Fruit fly (Drosophila melanogaster) whole organism, embryonic: ENCODE data around the gene CG13297.
A peak's percentile ranks its signal among the peaks of the same experiment; 100 is the strongest.

ENCODE experiments used
- Adf1 ChIP-seq: fragments of 200-800 bp; sonication (Bioruptor generic); IDR thresholded peaks from 2 replicates; pipeline ENCODE4 v1.3.6; 2022; ENCODE audit warnings: missing biosample characterization, missing genetic modification characterization
- CG10462 ChIP-seq: fragments of 200-800 bp; sonication (Bioruptor generic); optimal IDR thresholded peaks from 2 replicates; lab custom pipeline; 2016; ENCODE audit warnings: missing biosample characterization, missing genetic modification characterization
- CG11560 ChIP-seq: fragments of 200-800 bp; sonication (Bioruptor generic); IDR thresholded peaks from 3 replicates; pipeline ENCODE4 v1.3.6; 2022; ENCODE audit warnings: missing biosample characterization, missing genetic modification characterization
- CG11695 ChIP-seq: fragments of 200-800 bp; sonication (Bioruptor generic); IDR thresholded peaks from 3 replicates; pipeline ENCODE4 v1.3.6; 2022; ENCODE audit warnings: missing biosample characterization, missing genetic modification characterization
- CG13296 ChIP-seq: fragments of 200-800 bp; sonication (Bioruptor generic); optimal IDR thresholded peaks from 3 replicates; lab custom pipeline; 2018; ENCODE audit warnings: missing biosample characterization, mild to moderate bottlenecking, missing genetic modification characterization
- CG15269 ChIP-seq: fragments of 200-800 bp; sonication (Bioruptor generic); optimal IDR thresholded peaks from 2 replicates; lab custom pipeline; 2018; ENCODE audit warnings: missing biosample characterization, mild to moderate bottlenecking, missing genetic modification characterization, moderate library complexity
- CG18476 ChIP-seq: fragments of 200-800 bp; sonication (Bioruptor generic); optimal IDR thresholded peaks from 2 replicates; lab custom pipeline; 2016; ENCODE audit warnings: missing biosample characterization, mild to moderate bottlenecking, missing genetic modification characterization
- CG18619 ChIP-seq: fragments of 200-800 bp; sonication (Bioruptor generic); optimal IDR thresholded peaks from 3 replicates; lab custom pipeline; 2017; ENCODE audit warnings: missing biosample characterization, mild to moderate bottlenecking, missing genetic modification characterization
- CG2202 ChIP-seq: fragments of 200-800 bp; sonication (Bioruptor generic); optimal IDR thresholded peaks from 2 replicates; lab custom pipeline; 2018; ENCODE audit warnings: missing biosample characterization, mild to moderate bottlenecking, missing genetic modification characterization
- CG2875 ChIP-seq: fragments of 200-800 bp; sonication (Bioruptor generic); optimal IDR thresholded peaks from 2 replicates; lab custom pipeline; 2017; ENCODE audit warnings: missing biosample characterization, mild to moderate bottlenecking, missing genetic modification characterization, missing genetic modification reagents
- CG3065 ChIP-seq: fragments of 200-800 bp; sonication (Bioruptor generic); optimal IDR thresholded peaks from 2 replicates; lab custom pipeline; 2016; ENCODE audit warnings: missing biosample characterization, missing genetic modification characterization
- CG34422 ChIP-seq: fragments of 200-800 bp; sonication (Bioruptor generic); IDR thresholded peaks from 3 replicates; pipeline ENCODE4 v1.3.6; 2022; ENCODE audit warnings: missing biosample characterization, missing genetic modification characterization
- CG7556 ChIP-seq: fragments of 200-800 bp; sonication (Bioruptor generic); optimal IDR thresholded peaks from 2 replicates; lab custom pipeline; 2017; ENCODE audit warnings: missing biosample characterization, mild to moderate bottlenecking, missing genetic modification characterization
- CG9817 ChIP-seq: fragments of 200-800 bp; sonication (Bioruptor generic); optimal IDR thresholded peaks from 2 replicates; lab custom pipeline; 2018; ENCODE audit warnings: missing biosample characterization, mild to moderate bottlenecking, missing genetic modification characterization, moderate library complexity
- Doc3 ChIP-seq: fragments of 200-800 bp; sonication (Bioruptor generic); IDR thresholded peaks from 3 replicates; pipeline ENCODE4 v1.3.6; 2022; ENCODE audit warnings: missing biosample characterization, missing genetic modification characterization; ENCODE audit not compliant: partially characterized antibody
- E2f2 ChIP-seq: fragments of 200-800 bp; sonication (Bioruptor generic); IDR thresholded peaks from 2 replicates; pipeline ENCODE4 v1.3.6; 2022; ENCODE audit warnings: missing biosample characterization, missing genetic modification characterization
- Ets65A ChIP-seq: fragments of 200-800 bp; sonication (Bioruptor generic); peaks from one replicate; lab custom pipeline; 2016; ENCODE audit warnings: missing biosample characterization, missing genetic modification characterization
- HLH3B ChIP-seq: fragments of 200-800 bp; sonication (Bioruptor generic); IDR thresholded peaks from 2 replicates; pipeline ENCODE4 v1.3.6; 2022; ENCODE audit warnings: missing biosample characterization, missing genetic modification characterization
- HLHmδ ChIP-seq: fragments of 200-800 bp; sonication (Bioruptor generic); optimal IDR thresholded peaks from 2 replicates; lab custom pipeline; 2018; ENCODE audit warnings: missing biosample characterization, mild to moderate bottlenecking, missing genetic modification characterization, moderate library complexity
- Hey ChIP-seq: fragments of 200-800 bp; sonication (Bioruptor generic); optimal IDR thresholded peaks from 3 replicates; lab custom pipeline; 2018; ENCODE audit warnings: missing biosample characterization, mild to moderate bottlenecking, missing genetic modification characterization
- Hr3 ChIP-seq: fragments of 200-800 bp; sonication (Bioruptor generic); optimal IDR thresholded peaks from 3 replicates; lab custom pipeline; 2016; ENCODE audit warnings: missing biosample characterization, missing genetic modification characterization
- Hr39 ChIP-seq: fragments of >200 bp; optimal IDR thresholded peaks from 2 replicates; lab custom pipeline; 2017
- NC2α ChIP-seq: fragments of 200-800 bp; sonication (Bioruptor generic); optimal IDR thresholded peaks from 2 replicates; lab custom pipeline; 2016; ENCODE audit warnings: missing biosample characterization, missing genetic modification characterization
- NFAT ChIP-seq: fragments of 200-800 bp; sonication (Bioruptor generic); IDR thresholded peaks from 2 replicates; pipeline ENCODE4 v1.3.6; 2022; ENCODE audit warnings: missing biosample characterization, missing genetic modification characterization
- NfI ChIP-seq: fragments of 200-800 bp; sonication (Bioruptor generic); optimal IDR thresholded peaks from 3 replicates; lab custom pipeline; 2018; ENCODE audit warnings: missing biosample characterization, mild to moderate bottlenecking, missing genetic modification characterization, moderate library complexity
- Poxn ChIP-seq: fragments of 200-800 bp; sonication (Bioruptor generic); IDR thresholded peaks from 2 replicates; pipeline ENCODE4 v1.3.6; 2022; ENCODE audit warnings: missing biosample characterization, missing genetic modification characterization
- Scr ChIP-seq: fragments of 200-800 bp; sonication (Bioruptor generic); IDR thresholded peaks from 2 replicates; pipeline ENCODE4 v1.3.6; 2022; ENCODE audit warnings: missing biosample characterization, missing genetic modification characterization; ENCODE audit not compliant: partially characterized antibody
- Stat92E ChIP-seq, 3 experiments: fragments of >200 bp in 2 of 3; fragments of 200-800 bp in 1 of 3; sonication (Bioruptor generic) in 1 of 3; optimal IDR thresholded peaks; 2 replicates each; lab custom pipeline; 2017 to 2019; ENCODE audit warnings: missing biosample characterization in 3 of 3, missing genetic modification characterization in 3 of 3, mild to moderate bottlenecking in 1 of 3, moderate library complexity in 1 of 3
- amos ChIP-seq: fragments of 200-800 bp; sonication (Bioruptor generic); IDR thresholded peaks from 2 replicates; pipeline ENCODE4 v1.3.6; 2022; ENCODE audit warnings: missing biosample characterization, missing genetic modification characterization; ENCODE audit not compliant: partially characterized antibody
- bbx ChIP-seq: fragments of 200-800 bp; sonication (Bioruptor generic); IDR thresholded peaks from 2 replicates; pipeline ENCODE4 v1.3.6; 2022; ENCODE audit warnings: missing biosample characterization, missing genetic modification characterization; ENCODE audit not compliant: partially characterized antibody
- btn ChIP-seq: fragments of 200-800 bp; sonication (Bioruptor generic); optimal IDR thresholded peaks from 2 replicates; lab custom pipeline; 2016; ENCODE audit warnings: missing biosample characterization, missing genetic modification characterization
- ci ChIP-seq: fragments of 200-800 bp; sonication (Bioruptor generic); IDR thresholded peaks from 3 replicates; pipeline ENCODE4 v1.3.6; 2022; ENCODE audit warnings: missing biosample characterization, missing genetic modification characterization
- crol ChIP-seq: fragments of 200-800 bp; sonication (Bioruptor generic); IDR thresholded peaks from 2 replicates; pipeline ENCODE4 v1.3.6; 2022; ENCODE audit warnings: missing biosample characterization, missing genetic modification characterization
- dimm ChIP-seq: fragments of 200-800 bp; sonication (Bioruptor generic); IDR thresholded peaks from 2 replicates; pipeline ENCODE4 v1.3.6; 2022; ENCODE audit warnings: missing biosample characterization, missing genetic modification characterization
- grn ChIP-seq: fragments of 200-800 bp; sonication (Bioruptor generic); optimal IDR thresholded peaks from 3 replicates; lab custom pipeline; 2017; ENCODE audit warnings: missing biosample characterization, missing genetic modification characterization
- her ChIP-seq: fragments of 200-800 bp; sonication (Bioruptor generic); optimal IDR thresholded peaks from 2 replicates; lab custom pipeline; 2016; ENCODE audit warnings: missing biosample characterization, missing genetic modification characterization
- jing ChIP-seq: fragments of 200-800 bp; sonication (Bioruptor generic); optimal IDR thresholded peaks from 2 replicates; lab custom pipeline; 2018; ENCODE audit warnings: missing biosample characterization, mild to moderate bottlenecking, missing genetic modification characterization
- klu ChIP-seq: fragments of 200-800 bp; sonication (Bioruptor generic); IDR thresholded peaks from 2 replicates; pipeline ENCODE4 v1.3.6; 2022; ENCODE audit warnings: missing biosample characterization, missing genetic modification characterization
- lov ChIP-seq, 2 experiments: fragments of 200-800 bp in 1 of 2; fragments of >200 bp in 1 of 2; sonication (Bioruptor generic) in 1 of 2; IDR thresholded peaks in 1 of 2; optimal IDR thresholded peaks in 1 of 2; 2 replicates in 1 of 2; 3 replicates in 1 of 2; pipeline versions ENCODE4 v1.3.6 to Lab custom; 2017 to 2022; ENCODE audit warnings: missing biosample characterization in 1 of 2, missing genetic modification characterization in 1 of 2
- pho ChIP-seq: fragments of 200-800 bp; sonication (Bioruptor generic); optimal IDR thresholded peaks from 2 replicates; lab custom pipeline; 2016; ENCODE audit warnings: missing biosample characterization, missing genetic modification characterization
- psq ChIP-seq: fragments of 200-800 bp; sonication (Bioruptor generic); optimal IDR thresholded peaks from 2 replicates; lab custom pipeline; 2017; ENCODE audit warnings: missing biosample characterization, missing genetic modification characterization
- pzg ChIP-seq: fragments of 200-800 bp; sonication (Bioruptor generic); optimal IDR thresholded peaks from 3 replicates; lab custom pipeline; 2018; ENCODE audit warnings: missing biosample characterization, mild to moderate bottlenecking, missing genetic modification characterization, moderate library complexity
- slbo ChIP-seq: fragments of 200-800 bp; sonication (Bioruptor generic); IDR thresholded peaks from 2 replicates; pipeline ENCODE4 v1.3.6; 2022; ENCODE audit warnings: missing biosample characterization, missing genetic modification characterization
- stc ChIP-seq: fragments of 200-800 bp; sonication (Bioruptor generic); IDR thresholded peaks from 2 replicates; pipeline ENCODE4 v1.3.6; 2022; ENCODE audit warnings: missing biosample characterization, missing genetic modification characterization
- tna ChIP-seq: fragments of 200-800 bp; sonication (Bioruptor generic); IDR thresholded peaks from 2 replicates; pipeline ENCODE4 v1.3.6; 2022; ENCODE audit warnings: missing biosample characterization, missing genetic modification characterization; ENCODE audit not compliant: partially characterized antibody
- trem ChIP-seq: fragments of 200-800 bp; optimal IDR thresholded peaks from 3 replicates; lab custom pipeline; 2019; ENCODE audit warnings: missing biosample characterization, mild to moderate bottlenecking, missing genetic modification characterization, moderate library complexity
- trh ChIP-seq: fragments of 200-800 bp; sonication (Bioruptor generic); optimal IDR thresholded peaks from 2 replicates; lab custom pipeline; 2016; ENCODE audit warnings: missing biosample characterization, missing genetic modification characterization
- zfh1 ChIP-seq: fragments of 200-800 bp; sonication (Bioruptor generic); IDR thresholded peaks from 3 replicates; pipeline ENCODE4 v1.3.6; 2022; ENCODE audit warnings: missing biosample characterization, missing genetic modification characterization

The CG13297 gene

dm6 chr3L:6188995-6189927 is 32.1 kb upstream of the CG13297 start, which contains the start of the genes D19A and CG7386 (continued):
- peak; percentile 72 for TF ChIP-seq zfh1
- no peak for TF ChIP-seq CG2202 (tag; lab: Kevin White, UChicago)
- no peak for TF ChIP-seq Poxn (GFP tag; lab: Robert Waterston, UW)
- peak; percentile 86 for TF ChIP-seq slbo
- TF ChIP-seq Ets65A (GFP tag; lab: Kevin White, UChicago) = peak; percentile 89
- no peak for TF ChIP-seq klu (GFP tag; lab: Robert Waterston, UW)
- TF ChIP-seq CG3065 (GFP tag; lab: Kevin White, UChicago) = no peak
- TF ChIP-seq CG18619 = peak; percentile 12
- TF ChIP-seq HLHmδ (GFP tag; lab: Kevin White, UChicago) = no peak
- TF ChIP-seq crol (GFP tag; lab: Robert Waterston, UW) = no peak
- 0 out of 2 replicates have a peak, but pooled peaks have one; percentile 36 for TF ChIP-seq bbx (GFP tag; lab: Robert Waterston, UW)
- TF ChIP-seq CG15269 = peak; percentile 65
- TF ChIP-seq CG7556 (GFP tag; lab: Kevin White, UChicago) = peak; percentile 11
- no peak for TF ChIP-seq CG11560 (tag; lab: Robert Waterston, UW)
- no peak for TF ChIP-seq CG10462 (GFP tag; lab: Kevin White, UChicago)
- peak; percentile 52 for TF ChIP-seq CG34422 (GFP tag; lab: Robert Waterston, UW)
- no peak for TF ChIP-seq trh (GFP tag; lab: Kevin White, UChicago)
- TF ChIP-seq NFAT (GFP tag; lab: Robert Waterston, UW) = peak; percentile 75
- TF ChIP-seq stc = peak; percentile 54; the same call in 1 of the 2 replicates
- peak; percentile 32 for TF ChIP-seq pzg
- no peak for TF ChIP-seq CG2875 (GFP tag; lab: Kevin White, UChicago)
- TF ChIP-seq E2f2 = no peak; the same call in 1 of the 2 replicates
- TF ChIP-seq btn = no peak
- peak; percentile 38 for TF ChIP-seq pho (GFP tag; lab: Kevin White, UChicago)
- peak; percentile 49 for TF ChIP-seq her
- no peak for TF ChIP-seq Scr (GFP tag; lab: Robert Waterston, UW)
- TF ChIP-seq grn (GFP tag; lab: Kevin White, UChicago) = peak; percentile 76
- TF ChIP-seq CG18476 (GFP tag; lab: Kevin White, UChicago) = no peak
- no peak for TF ChIP-seq jing (GFP tag; lab: Kevin White, UChicago)
- no peak for TF ChIP-seq dimm (GFP tag; lab: Robert Waterston, UW)
- peak; percentile 45 for TF ChIP-seq NfI (GFP tag; lab: Kevin White, UChicago)
- TF ChIP-seq lov (optimal IDR thresholded peaks at IDR 0.05; lab: Kevin White, UChicago) = no peak
- TF ChIP-seq lov (GFP tag; IDR thresholded peaks at IDR 0.05; lab: Robert Waterston, UW) = peak; percentile 31; the same call in 1 of the 3 replicates
- no peak for TF ChIP-seq Hr39 (lab: Kevin White, UChicago)
- no peak for TF ChIP-seq Hey (tag; lab: Kevin White, UChicago)
- TF ChIP-seq tna = no peak
- TF ChIP-seq psq (GFP tag; lab: Kevin White, UChicago) = no peak
- TF ChIP-seq HLH3B (GFP tag; lab: Robert Waterston, UW) = peak; percentile 60
- TF ChIP-seq NC2α (GFP tag; lab: Kevin White, UChicago) = no peak
- TF ChIP-seq Doc3 (GFP tag; lab: Robert Waterston, UW) = 0 out of 3 replicates have a peak, but pooled peaks have one; percentile 25
- TF ChIP-seq Stat92E (GFP tag; optimal IDR thresholded peaks at IDR 0.05; lab: Kevin White, UChicago) = no peak
- TF ChIP-seq Adf1 (GFP tag; lab: Robert Waterston, UW) = no peak
- peak; percentile 34; the same call in 1 of the 2 replicates for TF ChIP-seq amos (GFP tag; lab: Robert Waterston, UW)
- TF ChIP-seq CG11695 (GFP tag; lab: Robert Waterston, UW) = peak; percentile 52; the same call in 1 of the 3 replicates
- TF ChIP-seq trem (tag; lab: Kevin White, UChicago) = peak; percentile 36
- TF ChIP-seq ci = peak; percentile 75
- peak; percentile 57 for TF ChIP-seq CG13296 (GFP tag; lab: Kevin White, UChicago)
- TF ChIP-seq CG9817 = peak; percentile 58
- TF ChIP-seq Hr3 = peak; percentile 34
